Fruit fly (Drosophila melanogaster) whole organism, embryonic: ENCODE results near the gene CG14715.

Source experiments
- Atf6 ChIP-seq: fragments of 200-800 bp; sonication (Bioruptor generic); IDR thresholded peaks from 2 replicates; pipeline ENCODE4 v1.3.6; 2022; ENCODE audit warnings: missing biosample characterization, missing genetic modification characterization
- Bdp1 ChIP-seq: fragments of 200-800 bp; sonication (Bioruptor generic); optimal IDR thresholded peaks from 3 replicates; lab custom pipeline; 2016; ENCODE audit warnings: missing biosample characterization, missing genetic modification characterization
- CG10543 ChIP-seq: fragments of 200-800 bp; sonication (Bioruptor generic); optimal IDR thresholded peaks from 3 replicates; lab custom pipeline; 2017; ENCODE audit warnings: missing biosample characterization, mild to moderate bottlenecking, missing genetic modification characterization, moderate library complexity
- CG11398 ChIP-seq: fragments of 200-800 bp; sonication (Bioruptor generic); optimal IDR thresholded peaks from 2 replicates; lab custom pipeline; 2016; ENCODE audit warnings: missing biosample characterization, missing genetic modification characterization
- CG11456 ChIP-seq: fragments of 200-800 bp; sonication (Bioruptor generic); IDR thresholded peaks from 3 replicates; pipeline ENCODE4 v1.3.6; 2022; ENCODE audit warnings: missing biosample characterization, missing genetic modification characterization
- CG13624 ChIP-seq: fragments of 200-800 bp; sonication (Bioruptor generic); optimal IDR thresholded peaks from 2 replicates; lab custom pipeline; 2016; ENCODE audit warnings: missing biosample characterization, missing genetic modification characterization
- CG14860 ChIP-seq: fragments of 200-800 bp; sonication (Bioruptor generic); IDR thresholded peaks from 3 replicates; pipeline ENCODE4 v1.3.6; 2022; ENCODE audit warnings: missing biosample characterization, missing genetic modification characterization; ENCODE audit not compliant: partially characterized antibody
- CG16815 ChIP-seq: fragments of 200-800 bp; sonication (Bioruptor generic); optimal IDR thresholded peaks from 3 replicates; lab custom pipeline; 2017; ENCODE audit warnings: missing biosample characterization, mild to moderate bottlenecking, missing genetic modification characterization
- CG1832 ChIP-seq: fragments of 200-800 bp; sonication (Bioruptor generic); optimal IDR thresholded peaks from 2 replicates; lab custom pipeline; 2017; ENCODE audit warnings: missing biosample characterization, mild to moderate bottlenecking, missing genetic modification characterization, inconsistent platforms
- CG30431 ChIP-seq: fragments of 200-800 bp; sonication (Bioruptor generic); optimal IDR thresholded peaks from 2 replicates; lab custom pipeline; 2017; ENCODE audit warnings: missing biosample characterization, missing genetic modification characterization
- CG34224 ChIP-seq: fragments of 200-800 bp; sonication (Bioruptor generic); IDR thresholded peaks from 3 replicates; pipeline ENCODE4 v1.3.6; 2022; ENCODE audit warnings: missing biosample characterization, missing genetic modification characterization; ENCODE audit not compliant: partially characterized antibody
- CG34376 ChIP-seq: fragments of 200-800 bp; sonication (Bioruptor generic); optimal IDR thresholded peaks from 2 replicates; lab custom pipeline; 2018; ENCODE audit warnings: missing biosample characterization, mild to moderate bottlenecking, missing genetic modification characterization
- CG4617 ChIP-seq: fragments of 200-800 bp; sonication (Bioruptor generic); optimal IDR thresholded peaks from 3 replicates; lab custom pipeline; 2016; ENCODE audit warnings: missing biosample characterization, missing genetic modification characterization, borderline replicate concordance
- CG6813 ChIP-seq: fragments of 200-800 bp; sonication (Bioruptor generic); optimal IDR thresholded peaks from 2 replicates; lab custom pipeline; 2017; ENCODE audit warnings: missing biosample characterization, missing genetic modification characterization, mild to moderate bottlenecking, moderate library complexity, missing genetic modification reagents
- CG8290 ChIP-seq, 3 experiments: fragments of 200-800 bp; sonication (Bioruptor generic); optimal IDR thresholded peaks; 2 replicates each; lab custom pipeline; 2016 to 2019; ENCODE audit warnings: missing biosample characterization in 3 of 3, missing genetic modification characterization in 3 of 3, mild to moderate bottlenecking in 2 of 3, moderate library complexity in 1 of 3
- CG8388 ChIP-seq: fragments of 200-800 bp; sonication (Bioruptor generic); optimal IDR thresholded peaks from 2 replicates; lab custom pipeline; 2019; ENCODE audit warnings: missing biosample characterization, mild to moderate bottlenecking, missing genetic modification characterization, moderate library complexity
- CG9797 ChIP-seq: fragments of 200-800 bp; sonication (Bioruptor generic); optimal IDR thresholded peaks from 3 replicates; lab custom pipeline; 2018; ENCODE audit warnings: missing biosample characterization, mild to moderate bottlenecking, missing genetic modification characterization
- CG9932 ChIP-seq: fragments of 200-800 bp; sonication (Bioruptor generic); IDR thresholded peaks from 2 replicates; pipeline ENCODE4 v1.3.6; 2022; ENCODE audit warnings: missing biosample characterization, missing genetic modification characterization
- Fer2 ChIP-seq: fragments of 200-800 bp; sonication (Bioruptor generic); optimal IDR thresholded peaks from 2 replicates; lab custom pipeline; 2018; ENCODE audit warnings: missing biosample characterization, mild to moderate bottlenecking, missing genetic modification characterization, moderate library complexity
- GATAe ChIP-seq: fragments of 200-800 bp; sonication (Bioruptor generic); conservative IDR thresholded peaks from 2 replicates; pipeline ENCODE4 v1.3.6; 2022; ENCODE audit warnings: missing biosample characterization, missing genetic modification characterization
- HHEX ChIP-seq: fragments of 200-800 bp; sonication (Bioruptor generic); optimal IDR thresholded peaks from 3 replicates; lab custom pipeline; 2017; ENCODE audit warnings: missing biosample characterization, mild to moderate bottlenecking, missing genetic modification characterization, missing genetic modification reagents
- HmgD ChIP-seq: fragments of 200-800 bp; sonication (Bioruptor generic); optimal IDR thresholded peaks from 3 replicates; lab custom pipeline; 2016; ENCODE audit warnings: missing biosample characterization, missing genetic modification characterization
- Mad ChIP-seq: fragments of 200-800 bp; sonication (Bioruptor generic); optimal IDR thresholded peaks from 2 replicates; lab custom pipeline; 2016; ENCODE audit warnings: missing biosample characterization, missing genetic modification characterization
- Med ChIP-seq: fragments of 200-800 bp; sonication (Bioruptor generic); peaks from one replicate; lab custom pipeline; 2016; ENCODE audit warnings: missing biosample characterization, missing genetic modification characterization, mild to moderate bottlenecking, inconsistent platforms, moderate library complexity
- Meics ChIP-seq: fragments of 200-800 bp; sonication (Bioruptor generic); optimal IDR thresholded peaks from 2 replicates; lab custom pipeline; 2017; ENCODE audit warnings: missing biosample characterization, mild to moderate bottlenecking, missing genetic modification characterization
- NfI ChIP-seq: fragments of 200-800 bp; sonication (Bioruptor generic); optimal IDR thresholded peaks from 3 replicates; lab custom pipeline; 2018; ENCODE audit warnings: missing biosample characterization, mild to moderate bottlenecking, missing genetic modification characterization, moderate library complexity
- Stat92E ChIP-seq, 3 experiments: fragments of >200 bp in 2 of 3; fragments of 200-800 bp in 1 of 3; sonication (Bioruptor generic) in 1 of 3; optimal IDR thresholded peaks; 2 replicates each; lab custom pipeline; 2017 to 2019; ENCODE audit warnings: missing biosample characterization in 3 of 3, missing genetic modification characterization in 3 of 3, mild to moderate bottlenecking in 1 of 3, moderate library complexity in 1 of 3
- chinmo ChIP-seq: fragments of 200-800 bp; sonication (Bioruptor generic); IDR thresholded peaks from 4 replicates; pipeline ENCODE4 v1.3.6; 2022; ENCODE audit warnings: missing biosample characterization, missing genetic modification characterization; ENCODE audit not compliant: partially characterized antibody
- exex ChIP-seq: fragments of 200-800 bp; sonication (Bioruptor generic); optimal IDR thresholded peaks from 4 replicates; lab custom pipeline; 2018; ENCODE audit warnings: missing biosample characterization, mild to moderate bottlenecking, missing genetic modification characterization, moderate library complexity
- grn ChIP-seq: fragments of 200-800 bp; sonication (Bioruptor generic); optimal IDR thresholded peaks from 3 replicates; lab custom pipeline; 2017; ENCODE audit warnings: missing biosample characterization, missing genetic modification characterization
- gro ChIP-seq: fragments of 200-800 bp; sonication (Bioruptor generic); optimal IDR thresholded peaks from 2 replicates; lab custom pipeline; 2016; ENCODE audit warnings: missing biosample characterization, missing genetic modification characterization
- insv ChIP-seq, 2 experiments: fragments of 200-800 bp; sonication (Bioruptor generic); optimal IDR thresholded peaks; 3 replicates each; lab custom pipeline; 2016 to 2018; ENCODE audit warnings: missing biosample characterization in 2 of 2, missing genetic modification characterization in 2 of 2
- inv ChIP-seq: fragments of 200-800 bp; sonication (Bioruptor generic); IDR thresholded peaks from 2 replicates; pipeline ENCODE4 v1.3.6; 2022; ENCODE audit warnings: missing biosample characterization, missing genetic modification characterization; ENCODE audit not compliant: partially characterized antibody
- lab ChIP-seq: fragments of 200-800 bp; sonication (Bioruptor generic); optimal IDR thresholded peaks from 3 replicates; lab custom pipeline; 2017; ENCODE audit warnings: missing biosample characterization, missing genetic modification characterization, mild to moderate bottlenecking, moderate library complexity, missing genetic modification reagents
- lbe ChIP-seq: fragments of 200-800 bp; sonication (Bioruptor generic); optimal IDR thresholded peaks from 2 replicates; lab custom pipeline; 2016; ENCODE audit warnings: missing biosample characterization, mild to moderate bottlenecking, missing genetic modification characterization
- lilli ChIP-seq: fragments of 200-800 bp; sonication (Bioruptor generic); optimal IDR thresholded peaks from 3 replicates; lab custom pipeline; 2016; ENCODE audit warnings: missing biosample characterization, missing genetic modification characterization
- mirr ChIP-seq: fragments of 200-800 bp; sonication (Bioruptor generic); optimal IDR thresholded peaks from 3 replicates; lab custom pipeline; 2018; ENCODE audit warnings: missing biosample characterization, mild to moderate bottlenecking, missing genetic modification characterization
- peb ChIP-seq: fragments of 200-800 bp; sonication (Bioruptor generic); IDR thresholded peaks from 2 replicates; pipeline ENCODE4 v1.3.6; 2022; ENCODE audit warnings: missing biosample characterization, missing genetic modification characterization
- pita ChIP-seq: fragments of 200-800 bp; sonication (Bioruptor generic); optimal IDR thresholded peaks from 2 replicates; lab custom pipeline; 2017; ENCODE audit warnings: missing biosample characterization, mild to moderate bottlenecking, missing genetic modification characterization
- sens ChIP-seq: fragments of 200-800 bp; sonication (Bioruptor generic); peaks from one replicate; lab custom pipeline; 2016; ENCODE audit warnings: missing biosample characterization, missing genetic modification characterization
- sob ChIP-seq: fragments of 200-800 bp; sonication (Bioruptor generic); IDR thresholded peaks from 2 replicates; pipeline ENCODE4 v1.3.6; 2022; ENCODE audit warnings: missing biosample characterization, missing genetic modification characterization
- sug ChIP-seq: fragments of 200-800 bp; optimal IDR thresholded peaks from 2 replicates; lab custom pipeline; 2019; ENCODE audit warnings: missing biosample characterization, mild to moderate bottlenecking, missing genetic modification characterization, moderate library complexity
- usp ChIP-seq: fragments of >200 bp; optimal IDR thresholded peaks from 2 replicates; lab custom pipeline; 2017; ENCODE audit warnings: missing biosample characterization, missing genetic modification characterization
- z ChIP-seq: fragments of 200-800 bp; sonication (Bioruptor generic); IDR thresholded peaks from 3 replicates; pipeline ENCODE4 v1.3.6; 2022; ENCODE audit warnings: missing biosample characterization, missing genetic modification characterization

The CG14715 gene

dm6 chr3R:11628416-11629041, 45.5 kb upstream of the CG14715 start, which contains the start of gene CG14712 (continued):
- TF ChIP-seq CG8290 (GFP tag; optimal IDR thresholded peaks at IDR 0.05; lab: Kevin White, UChicago) (no peak), CG8290 (tag; optimal IDR thresholded peaks at IDR 0.05; lab: Kevin White, UChicago) (no peak), peb (GFP tag; lab: Robert Waterston, UW) (no peak), CG4617 (GFP tag; lab: Kevin White, UChicago) (peak; percentile 59), CG34224 (GFP tag; lab: Robert Waterston, UW) (peak; percentile 44), CG9797 (GFP tag; lab: Kevin White, UChicago) (peak; percentile 73), CG1832 (GFP tag; lab: Kevin White, UChicago) (no peak), CG14860 (peak; percentile 50; the same call in 2 of the 3 replicates), insv (GFP tag; optimal IDR thresholded peaks at IDR 0.05; lab: Kevin White, UChicago) (peak in 1 of 2 experiments; percentile 22), Med (GFP tag; lab: Kevin White, UChicago) (peak; percentile 79), gro (GFP tag; lab: Kevin White, UChicago) (peak; percentile 24), CG11456 (GFP tag; lab: Robert Waterston, UW) (no peak), inv (peak; percentile 45; the same call in 1 of the 2 replicates)

dm6 chr3R:11637586-11637985, 36.4 kb upstream of the CG14715 start:
- no peak for TF ChIP-seq CG30431 (GFP tag; lab: Kevin White, UChicago)
- peak; percentile 66 for TF ChIP-seq CG34376 (GFP tag; lab: Kevin White, UChicago)
- TF ChIP-seq z (GFP tag; lab: Robert Waterston, UW): no peak
- peak; percentile 94 for TF ChIP-seq exex (tag; lab: Kevin White, UChicago)
- TF ChIP-seq sug (tag; lab: Kevin White, UChicago): peak; percentile 7
- no peak for TF ChIP-seq CG16815
- TF ChIP-seq NfI (GFP tag; lab: Kevin White, UChicago): no peak
- TF ChIP-seq GATAe (GFP tag; lab: Robert Waterston, UW): peak; percentile 35; the same call in 1 of the 2 replicates
- peak; percentile 12 for TF ChIP-seq HHEX
- no peak for TF ChIP-seq CG10543 (GFP tag; lab: Kevin White, UChicago)
- TF ChIP-seq CG1832 (GFP tag; lab: Kevin White, UChicago): no peak

- no peak for TF ChIP-seq Fer2 (tag; lab: Kevin White, UChicago)
- TF ChIP-seq gro (GFP tag; lab: Kevin White, UChicago): peak; percentile 19
- TF ChIP-seq sens (GFP tag; lab: Kevin White, UChicago): peak; percentile 38
- TF ChIP-seq chinmo (GFP tag; lab: Robert Waterston, UW): 0 out of 4 replicates have a peak, but pooled peaks have one; percentile 54
- TF ChIP-seq usp (GFP tag; lab: Kevin White, UChicago): no peak
- TF ChIP-seq Atf6 (GFP tag; lab: Robert Waterston, UW): 0 out of 2 replicates have a peak, but pooled peaks have one; percentile 19
- TF ChIP-seq grn (GFP tag; lab: Kevin White, UChicago): no peak
- TF ChIP-seq CG11398 (GFP tag; lab: Kevin White, UChicago): no peak
- TF ChIP-seq Stat92E (GFP tag; optimal IDR thresholded peaks at IDR 0.05; lab: Kevin White, UChicago): no peak
- no peak for TF ChIP-seq HmgD
- TF ChIP-seq CG8388 (GFP tag; lab: Kevin White, UChicago): peak; percentile 79
- TF ChIP-seq lbe (GFP tag; lab: Kevin White, UChicago): peak; percentile 10
- TF ChIP-seq CG6813: peak; percentile 16
- TF ChIP-seq Mad (GFP tag; lab: Kevin White, UChicago): no peak
- peak; percentile 78 for TF ChIP-seq Meics (GFP tag; lab: Kevin White, UChicago)
- peak; percentile 37 for TF ChIP-seq CG13624
- TF ChIP-seq CG9932 (GFP tag; lab: Robert Waterston, UW): peak; percentile 38; the same call in 1 of the 2 replicates
- TF ChIP-seq lilli (GFP tag; lab: Kevin White, UChicago): peak; percentile 25
- TF ChIP-seq mirr (GFP tag; lab: Kevin White, UChicago): peak; percentile 63
- no peak for TF ChIP-seq Bdp1 (GFP tag; lab: Kevin White, UChicago)
- peak; percentile 25 for TF ChIP-seq lab
- 0 out of 2 replicates have a peak, but pooled peaks have one; percentile 36 for TF ChIP-seq sob (GFP tag; lab: Robert Waterston, UW)
- no peak for TF ChIP-seq pita (GFP tag; lab: Kevin White, UChicago)
- peak; percentile 8 for TF ChIP-seq exex (tag; lab: Kevin White, UChicago)
- TF ChIP-seq CG10543 (GFP tag; lab: Kevin White, UChicago): peak; percentile 56
These were observed 34.0 kb upstream of the CG14715 start for dm6 chr3R:11639946-11640588.
